Worm (Caenorhabditis elegans) whole organism, L4/young adult: ENCODE results near the gene fipr-9.

Experiments
- dao-5 ChIP-seq: sonication (generic microtip); optimal IDR thresholded peaks from 2 replicates; lab custom pipeline; 2016; ENCODE audit warnings: missing genotype, missing genetic modification characterization, moderate library complexity, missing compliant biosample characterization
- him-1 ChIP-seq: sonication (generic microtip); optimal IDR thresholded peaks from 2 replicates; lab custom pipeline; 2016; ENCODE audit warnings: missing genotype, missing genetic modification reagents, missing genetic modification characterization, missing compliant biosample characterization

ce11 chrV:10198386-10198785 is 23.1 kb upstream of the fipr-9 start, which contains the start of gene ZK856.6:
- TF ChIP-seq him-1 (tag; lab: Kevin White, UChicago) (no peak), dao-5 (no peak)
